Worm (Caenorhabditis elegans) whole organism, L4 larva: ENCODE measurements around the gene Y37E11AM.2.

Experiments used
- F10B5.3 ChIP-seq: sonication (generic microtip); optimal IDR thresholded peaks from 2 replicates; lab custom pipeline; 2016; ENCODE audit warnings: mild to moderate bottlenecking, missing genetic modification characterization, missing compliant biosample characterization
- F26F4.8 ChIP-seq: fragments of 200-800 bp; sonication (Bioruptor generic); conservative IDR thresholded peaks from 2 replicates; pipeline ENCODE4 v1.3.6; 2022; ENCODE audit warnings: missing genetic modification characterization, missing compliant biosample characterization
- F49E8.2 ChIP-seq: sonication (generic microtip); optimal IDR thresholded peaks from 2 replicates; lab custom pipeline; 2016; ENCODE audit warnings: missing compliant biosample characterization, mild to moderate bottlenecking, missing genetic modification characterization, borderline replicate concordance
- Y48G9A.11 ChIP-seq: fragments of 200-800 bp; sonication (Bioruptor generic); IDR thresholded peaks from 2 replicates; pipeline ENCODE4 v1.3.6; 2022; ENCODE audit warnings: missing genetic modification reagents, missing genetic modification characterization, missing compliant biosample characterization
- Y5F2A.4 ChIP-seq: fragments of 200-800 bp; sonication (Bioruptor generic); optimal IDR thresholded peaks from 2 replicates; lab custom pipeline; 2018; ENCODE audit warnings: mild to moderate bottlenecking, missing genetic modification characterization, missing compliant biosample characterization
- aha-1 ChIP-seq: fragments of 150-350 bp; peaks from one replicate; lab custom pipeline; 2014; ENCODE audit warnings: missing biosample characterization, missing genetic modification characterization
- ama-1 ChIP-seq: fragments of 150-350 bp; optimal IDR thresholded peaks from 2 replicates; lab custom pipeline; 2014; ENCODE audit warnings: inconsistent platforms, mixed read lengths
- ceh-28 ChIP-seq: fragments of 150-350 bp; optimal IDR thresholded peaks from 2 replicates; lab custom pipeline; 2014; ENCODE audit warnings: missing biosample characterization, missing genetic modification reagents, missing genetic modification characterization
- ceh-82 ChIP-seq: sonication (generic microtip); optimal IDR thresholded peaks from 2 replicates; lab custom pipeline; 2017; ENCODE audit warnings: missing biosample characterization, missing genetic modification characterization
- ces-1 ChIP-seq: fragments of 150-350 bp; sonication (generic microtip); optimal IDR thresholded peaks from 4 replicates; lab custom pipeline; 2014; ENCODE audit warnings: missing biosample characterization, missing genetic modification reagents, missing genetic modification characterization
- ctbp-1 ChIP-seq: fragments of 200-800 bp; sonication (Bioruptor generic); IDR thresholded peaks from 2 replicates; pipeline ENCODE4 v1.3.6; 2022; ENCODE audit warnings: missing genetic modification reagents, missing genetic modification characterization, missing compliant biosample characterization
- daf-16 ChIP-seq, 3 experiments: sonication (generic microtip); optimal IDR thresholded peaks; 2 replicates each; lab custom pipeline; 2016 to 2017; ENCODE audit warnings: missing genetic modification characterization in 3 of 3, missing genetic modification reagents in 3 of 3, mild to moderate bottlenecking in 2 of 3, missing compliant biosample characterization in 2 of 3, missing biosample characterization in 1 of 3, moderate library complexity in 1 of 3
- egl-27 ChIP-seq: sonication (generic microtip); optimal IDR thresholded peaks from 3 replicates; lab custom pipeline; 2017; ENCODE audit warnings: missing biosample characterization, missing genetic modification reagents, missing genetic modification characterization
- gei-8 ChIP-seq: fragments of 200-800 bp; sonication (Bioruptor generic); optimal IDR thresholded peaks from 2 replicates; lab custom pipeline; 2018; ENCODE audit warnings: mild to moderate bottlenecking, missing genetic modification characterization, missing compliant biosample characterization
- hif-1 ChIP-seq, 2 experiments: sonication (generic microtip); optimal IDR thresholded peaks; 2 replicates each; lab custom pipeline; 2016 to 2017; ENCODE audit warnings: missing compliant biosample characterization in 2 of 2, missing genetic modification characterization in 2 of 2, missing genetic modification reagents in 2 of 2, missing genotype in 2 of 2, mild to moderate bottlenecking in 1 of 2
- hlh-30 ChIP-seq: sonication (generic microtip); optimal IDR thresholded peaks from 2 replicates; lab custom pipeline; 2017; ENCODE audit warnings: antibody characterized with exemption, mild to moderate bottlenecking, missing genetic modification characterization, missing compliant biosample characterization; ENCODE audit not compliant: insufficient read depth
- lin-29 ChIP-seq: fragments of 200-800 bp; sonication (Bioruptor generic); IDR thresholded peaks from 2 replicates; pipeline ENCODE4 v1.3.6; 2022; ENCODE audit warnings: missing genetic modification reagents, missing genetic modification characterization, missing compliant biosample characterization
- lin-38 ChIP-seq: fragments of 200-800 bp; sonication (Bioruptor generic); IDR thresholded peaks from 2 replicates; pipeline ENCODE4 v1.3.6; 2022; ENCODE audit warnings: missing genetic modification reagents, missing genetic modification characterization, missing compliant biosample characterization
- lir-3 ChIP-seq: sonication (generic microtip); optimal IDR thresholded peaks from 2 replicates; lab custom pipeline; 2016; ENCODE audit warnings: mild to moderate bottlenecking, missing genetic modification characterization, missing compliant biosample characterization
- madf-5 ChIP-seq, 2 experiments: fragments of 200-800 bp; sonication (Bioruptor generic); IDR thresholded peaks; 2 replicates each; pipeline ENCODE4 v1.3.6; 2022; ENCODE audit warnings: missing compliant biosample characterization in 2 of 2, missing genetic modification characterization in 2 of 2
- mxl-2 ChIP-seq: fragments of 200-800 bp; sonication (Bioruptor generic); conservative IDR thresholded peaks from 2 replicates; pipeline ENCODE4 v1.3.6; 2022; ENCODE audit warnings: missing genetic modification reagents, missing genetic modification characterization, missing compliant biosample characterization
- mxl-3 ChIP-seq: fragments of 200-800 bp; sonication (Bioruptor generic); optimal IDR thresholded peaks from 2 replicates; lab custom pipeline; 2018; ENCODE audit warnings: mild to moderate bottlenecking, missing genetic modification characterization, missing compliant biosample characterization
- nhr-102 ChIP-seq: sonication (generic microtip); optimal IDR thresholded peaks from 2 replicates; lab custom pipeline; 2016; ENCODE audit warnings: mild to moderate bottlenecking, missing genetic modification characterization, moderate library complexity, missing compliant biosample characterization
- nhr-11 ChIP-seq: fragments of 150-350 bp; optimal IDR thresholded peaks from 2 replicates; lab custom pipeline; 2014; ENCODE audit warnings: missing biosample characterization, missing genetic modification characterization
- nhr-237 ChIP-seq: sonication (generic microtip); optimal IDR thresholded peaks from 2 replicates; lab custom pipeline; 2017; ENCODE audit warnings: missing biosample characterization, missing genetic modification characterization
- nhr-25 ChIP-seq: sonication (generic microtip); optimal IDR thresholded peaks from 2 replicates; lab custom pipeline; 2017; ENCODE audit warnings: missing genetic modification characterization, mild to moderate bottlenecking, missing compliant biosample characterization, antibody characterized with exemption, moderate library complexity, borderline replicate concordance; ENCODE audit not compliant: insufficient read depth
- nhr-77 ChIP-seq: fragments of 150-350 bp; optimal IDR thresholded peaks from 2 replicates; lab custom pipeline; 2014; ENCODE audit warnings: missing biosample characterization, missing genetic modification characterization
- pqm-1 ChIP-seq: sonication (generic microtip); optimal IDR thresholded peaks from 2 replicates; lab custom pipeline; 2017; ENCODE audit warnings: missing biosample characterization, missing genetic modification characterization
- rbr-2 ChIP-seq: sonication (generic microtip); optimal IDR thresholded peaks from 2 replicates; lab custom pipeline; 2016; ENCODE audit warnings: missing genotype, missing genetic modification characterization, missing compliant biosample characterization
- sdz-12 ChIP-seq: fragments of 200-800 bp; sonication (Bioruptor generic); optimal IDR thresholded peaks from 2 replicates; lab custom pipeline; 2018; ENCODE audit warnings: mild to moderate bottlenecking, missing genetic modification characterization, missing compliant biosample characterization
- set-16 ChIP-seq: fragments of 200-800 bp; sonication (Bioruptor generic); IDR thresholded peaks from 2 replicates; pipeline ENCODE4 v1.3.6; 2022; ENCODE audit warnings: missing genetic modification reagents, missing genetic modification characterization, missing compliant biosample characterization
- skn-1 ChIP-seq: fragments of 150-350 bp; optimal IDR thresholded peaks from 2 replicates; lab custom pipeline; 2014; ENCODE audit warnings: missing biosample characterization, missing genetic modification characterization
- tag-97 ChIP-seq: fragments of 200-800 bp; sonication (Bioruptor generic); IDR thresholded peaks from 2 replicates; pipeline ENCODE4 v1.3.6; 2022; ENCODE audit warnings: missing genetic modification characterization, missing compliant biosample characterization
- unc-39 ChIP-seq: sonication (generic microtip); optimal IDR thresholded peaks from 2 replicates; lab custom pipeline; 2017; ENCODE audit warnings: missing biosample characterization, missing genetic modification characterization
- ztf-7 ChIP-seq: fragments of 150-350 bp; optimal IDR thresholded peaks from 2 replicates; lab custom pipeline; 2014; ENCODE audit warnings: missing biosample characterization, missing genetic modification characterization

Y37E11AM.2 gene

ce11 chrIV:3725361-3725760, at the start of gene Y37E11AM.2:
TSS of gene Y37E11AM.2 (minus strand) at chrIV:3725461.
- TF ChIP-seq sdz-12 (no peak), madf-5 (GFP tag; IDR thresholded peaks at IDR 0.05; lab: Robert Waterston, UW) (no peak), ceh-28 (tag; lab: Kevin White, UChicago) (no peak), nhr-77 (no peak), daf-16 (GFP tag; optimal IDR thresholded peaks at IDR 0.05; lab: Kevin White, UChicago) (no peak), daf-16 (tag; optimal IDR thresholded peaks at IDR 0.05; lab: Kevin White, UChicago) (no peak), lir-3 (tag; lab: Kevin White, UChicago) (no peak), ctbp-1 (GFP tag; lab: Robert Waterston, UW) (no peak), rbr-2 (tag; lab: Kevin White, UChicago) (no peak), ceh-82 (tag; lab: Kevin White, UChicago) (no peak), aha-1 (tag; lab: Kevin White, UChicago) (no peak), Y48G9A.11 (no peak), mxl-3 (GFP tag; lab: Kevin White, UChicago) (no peak), gei-8 (GFP tag; lab: Kevin White, UChicago) (no peak), ztf-7 (tag; lab: Kevin White, UChicago) (no peak), ama-1 (lab: Kevin White, UChicago) (no peak)

ce11 chrIV:3774160-3774559, 48.9 kb upstream of the Y37E11AM.2 start:
- TF ChIP-seq sdz-12 (no peak), aha-1 (tag; lab: Kevin White, UChicago) (peak; percentile 28), lin-29 (no peak)

- TF ChIP-seq lin-38 (GFP tag; lab: Robert Waterston, UW) (peak; percentile 40; the same call in 1 of the 2 replicates), mxl-2 (GFP tag; lab: Robert Waterston, UW) (0 out of 2 replicates have a peak, but pooled peaks have one; percentile 10)
Observed at ce11 chrIV:3771182-3771581, 45.9 kb upstream of the Y37E11AM.2 start.

ce11 chrIV:3767749-3768148, 42.5 kb upstream of the Y37E11AM.2 start:
- TF ChIP-seq set-16 (GFP tag; lab: Robert Waterston, UW) (peak; percentile 58), pqm-1 (tag; lab: Kevin White, UChicago) (no peak), nhr-11 (tag; lab: Kevin White, UChicago) (no peak), tag-97 (GFP tag; lab: Robert Waterston, UW) (no peak), Y5F2A.4 (no peak), skn-1 (tag; lab: Kevin White, UChicago) (no peak), madf-5 (GFP tag; IDR thresholded peaks at IDR 0.05; lab: Robert Waterston, UW) (no peak), nhr-25 (tag; lab: Kevin White, UChicago) (no peak)

- TF ChIP-seq egl-27 (tag; lab: Kevin White, UChicago) (no peak), aha-1 (tag; lab: Kevin White, UChicago) (peak; percentile 92)
Observed at ce11 chrIV:3766589-3766988, 41.3 kb upstream of the Y37E11AM.2 start, which contains the start of gene vab-2. TSS of gene vab-2 (minus strand) at chrIV:3766826.

- no peak for TF ChIP-seq nhr-237 (tag; lab: Kevin White, UChicago)
- TF ChIP-seq ces-1 (GFP tag; lab: Kevin White, UChicago): no peak
- TF ChIP-seq nhr-102 (tag; lab: Kevin White, UChicago): no peak
- TF ChIP-seq unc-39 (tag; lab: Kevin White, UChicago): no peak
- TF ChIP-seq sdz-12: no peak
- no peak for TF ChIP-seq hlh-30 (tag; lab: Kevin White, UChicago)
- TF ChIP-seq hif-1 (tag; optimal IDR thresholded peaks at IDR 0.05; lab: Kevin White, UChicago): no peak
- no peak for TF ChIP-seq F10B5.3 (tag; lab: Kevin White, UChicago)
- TF ChIP-seq F49E8.2 (tag; lab: Kevin White, UChicago): no peak
- no peak for TF ChIP-seq F26F4.8
Observed at ce11 chrIV:3765457-3765856, 40.2 kb upstream of the Y37E11AM.2 start.
